Worm (Caenorhabditis elegans) whole organism, L3 larva: ENCODE measurements around the gene E01G4.5.

Experiments
- ama-1 ChIP-seq: fragments of 150-350 bp; optimal IDR thresholded peaks from 2 replicates; lab custom pipeline; 2018
- ceh-9 ChIP-seq: sonication (generic microtip); optimal IDR thresholded peaks from 2 replicates; lab custom pipeline; 2018; ENCODE audit warnings: missing biosample characterization, missing genetic modification characterization
- elt-2 ChIP-seq: sonication (generic microtip); optimal IDR thresholded peaks from 2 replicates; lab custom pipeline; 2016; ENCODE audit warnings: missing genetic modification reagents, mild to moderate bottlenecking, missing genetic modification characterization, missing compliant biosample characterization
- fkh-10 ChIP-seq: sonication (generic microtip); optimal IDR thresholded peaks from 2 replicates; lab custom pipeline; 2017; ENCODE audit warnings: missing biosample characterization, missing genetic modification reagents, missing genetic modification characterization
- lin-39 ChIP-seq: fragments of 150-350 bp; optimal IDR thresholded peaks from 2 replicates; lab custom pipeline; 2018; ENCODE audit warnings: missing biosample characterization, missing genetic modification reagents, missing genetic modification characterization
- lsy-12 ChIP-seq: sonication (generic microtip); optimal IDR thresholded peaks from 2 replicates; lab custom pipeline; 2016; ENCODE audit warnings: mild to moderate bottlenecking, missing genetic modification characterization, missing compliant biosample characterization
- mdl-1 ChIP-seq: fragments of 150-350 bp; optimal IDR thresholded peaks from 2 replicates; lab custom pipeline; 2014; ENCODE audit warnings: missing biosample characterization, missing genetic modification characterization
- nhr-67 ChIP-seq: fragments of 150-350 bp; optimal IDR thresholded peaks from 2 replicates; lab custom pipeline; 2014; ENCODE audit warnings: missing biosample characterization, missing genetic modification characterization
- pha-4 ChIP-seq: fragments of 150-350 bp; optimal IDR thresholded peaks from 2 replicates; lab custom pipeline; 2014; ENCODE audit warnings: missing biosample characterization, missing genetic modification reagents, missing genetic modification characterization
- pqm-1 ChIP-seq: fragments of 150-350 bp; optimal IDR thresholded peaks from 2 replicates; lab custom pipeline; 2017; ENCODE audit warnings: missing biosample characterization, missing genetic modification characterization, inconsistent platforms
- snpc-4 ChIP-seq: fragments of 150-350 bp; optimal IDR thresholded peaks from 2 replicates; lab custom pipeline; 2014; ENCODE audit warnings: missing biosample characterization, missing genetic modification characterization
- tbx-2 ChIP-seq: sonication (generic microtip); optimal IDR thresholded peaks from 2 replicates; lab custom pipeline; 2016; ENCODE audit warnings: mild to moderate bottlenecking, missing genetic modification characterization, missing compliant biosample characterization
- unc-62 ChIP-seq: fragments of 150-350 bp; sonication (generic microtip); optimal IDR thresholded peaks from 4 replicates; lab custom pipeline; 2014; ENCODE audit warnings: missing biosample characterization, missing genetic modification reagents, missing genetic modification characterization

- TF ChIP-seq fkh-10 (GFP tag; lab: Kevin White, UChicago) (no peak), ama-1 (lab: Kevin White, UChicago) (no peak), pha-4 (tag; lab: Kevin White, UChicago) (no peak), lsy-12 (tag; lab: Kevin White, UChicago) (no peak), tbx-2 (tag; lab: Kevin White, UChicago) (no peak), mdl-1 (tag; lab: Kevin White, UChicago) (no peak), pqm-1 (tag; lab: Kevin White, UChicago) (no peak), lin-39 (tag; lab: Kevin White, UChicago) (no peak), elt-2 (tag; lab: Kevin White, UChicago) (no peak), ceh-9 (no peak), snpc-4 (tag; lab: Kevin White, UChicago) (no peak), unc-62 (GFP tag; lab: Kevin White, UChicago) (no peak), nhr-67 (tag; lab: Kevin White, UChicago) (no peak)
Measured at ce11 chrII:13436725-13437124, 35.5 kb upstream of the E01G4.5 start, which contains the start of gene Y48E1C.4.
